Worm (Caenorhabditis elegans) whole organism, midembryonic: ENCODE measurements around the gene C14C6.6.

Source experiments
- tab-1 ChIP-seq: fragments of 200-800 bp; sonication (Bioruptor generic); IDR thresholded peaks from 2 replicates; pipeline ENCODE4 v1.3.6; 2022; ENCODE audit warnings: missing genetic modification characterization, missing compliant biosample characterization
- ztf-29 ChIP-seq: fragments of 200-800 bp; sonication (Bioruptor generic); IDR thresholded peaks from 2 replicates; pipeline ENCODE4 v1.3.6; 2022; ENCODE audit warnings: missing genetic modification reagents, missing genetic modification characterization, missing compliant biosample characterization

DNA sequence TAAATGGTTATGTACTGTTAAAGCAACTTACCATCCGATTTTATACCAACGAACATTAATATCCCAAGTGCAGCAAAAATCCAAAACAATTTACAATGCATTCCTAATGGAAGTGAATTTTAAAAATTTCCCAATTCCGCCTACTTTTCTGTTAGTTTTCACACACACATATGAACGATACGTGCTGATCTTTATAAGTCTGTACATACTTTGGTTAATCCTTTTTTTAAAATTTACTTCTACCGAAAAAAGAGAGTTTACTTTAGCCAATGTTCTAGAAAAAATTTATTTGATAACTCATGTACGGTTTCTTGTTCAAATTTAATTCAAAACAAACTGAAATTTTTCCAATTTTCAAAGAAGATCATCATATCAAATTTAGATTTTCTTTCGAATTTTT, 22.8 kb downstream of the C14C6.6 start, which contains the start of gene R11G11.16:
- TF ChIP-seq tab-1 (GFP tag; lab: Robert Waterston, UW) (no peak), ztf-29 (GFP tag; lab: Robert Waterston, UW) (no peak)
